Fruit fly (Drosophila melanogaster): ENCODE results near the gene mld.

DNA sequence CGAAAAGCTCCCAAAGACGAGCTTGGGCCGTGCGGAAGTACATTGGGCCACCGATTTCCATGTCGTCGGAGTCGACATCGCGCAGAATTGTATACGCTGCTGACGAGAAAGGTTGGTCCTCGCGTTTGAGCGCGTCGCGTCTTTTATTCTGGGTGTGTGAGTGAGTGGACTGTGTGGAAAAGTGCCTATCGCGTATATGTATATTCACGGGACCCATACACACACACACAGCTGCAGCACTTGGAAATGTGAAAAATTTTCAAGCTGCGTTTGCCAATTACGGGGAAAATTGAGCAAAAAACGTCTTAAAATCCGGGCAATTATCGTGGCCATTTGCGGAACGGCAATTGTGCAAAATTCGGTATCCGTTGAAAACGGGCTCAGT, 77.0 kb downstream of the mld start, which contains the start of gene slo:
- TF ChIP-seq CrebA (GFP tag; optimal IDR thresholded peaks at IDR 0.05; ENCODE audit: borderline replicate concordance) (no peak), pan (optimal IDR thresholded peaks at IDR 0.05) (no peak), sage (GFP tag; optimal IDR thresholded peaks at IDR 0.05) (no peak), Dif (GFP tag; optimal IDR thresholded peaks at IDR 0.05; ENCODE audit: partially characterized antibody) (no peak), Myc (optimal IDR thresholded peaks at IDR 0.05) (no peak), Hr83 (GFP tag; optimal IDR thresholded peaks at IDR 0.05; ENCODE audit: poor library complexity, severe bottlenecking) (no peak), fru (GFP tag; optimal IDR thresholded peaks at IDR 0.05) (no peak), N (GFP tag; optimal IDR thresholded peaks at IDR 0.05) (no peak), rgr (GFP tag; optimal IDR thresholded peaks at IDR 0.05) (no peak), lola (GFP tag; optimal IDR thresholded peaks at IDR 0.05) (no peak), Abd-B (GFP tag; optimal IDR thresholded peaks at IDR 0.05) (no peak)
